Fruit fly (Drosophila melanogaster): ENCODE data around the gene CG7110.

- TF ChIP-seq CG34367 (tag; optimal IDR thresholded peaks at IDR 0.05): no peak
- no peak for TF ChIP-seq EcR (GFP tag; optimal IDR thresholded peaks at IDR 0.05)
- TF ChIP-seq Ets98B (GFP tag; IDR thresholded peaks at IDR 0.05): no peak
- TF ChIP-seq CG8301 (tag; optimal IDR thresholded peaks at IDR 0.05): no peak
Observed at dm6 chr2L:13458991-13459731, 60.4 kb downstream of the CG7110 start, which contains the start of gene CG42810.
